Worm (Caenorhabditis elegans): ENCODE results near the gene fbxa-154.
A peak's percentile ranks its signal among the peaks of the same experiment; 100 is the strongest.
"Not testable (repeated sequence)": the region's sequence is repeated elsewhere in the genome, so short reads cannot be mapped to it uniquely, and the experiment has no call there.

The fbxa-154 gene

ce11 chrV:15621518-15621917 is 16.6 kb upstream of the fbxa-154 start, which contains the start of gene C55A1.1:
C55A1.1 (plus strand) TSS chrV:15621818.
- TF ChIP-seq ztf-29 (GFP tag; IDR thresholded peaks at IDR 0.05) (no peak), ref-1 (GFP tag; conservative IDR thresholded peaks at IDR 0.05) (no peak), flt-1 (GFP tag; IDR thresholded peaks at IDR 0.05) (no peak), klf-2 (GFP tag; conservative IDR thresholded peaks at IDR 0.05) (no peak), T22C8.4 (GFP tag; IDR thresholded peaks at IDR 0.05) (no peak), med-1 (GFP tag; optimal IDR thresholded peaks at IDR 0.05; ENCODE audit: insufficient read depth) (no peak), tab-1 (GFP tag; IDR thresholded peaks at IDR 0.05) (no peak)

- no peak for TF ChIP-seq ref-1 (GFP tag; conservative IDR thresholded peaks at IDR 0.05)
- no peak for TF ChIP-seq tab-1 (GFP tag; IDR thresholded peaks at IDR 0.05)
- no peak for TF ChIP-seq cog-1 (tag; optimal IDR thresholded peaks at IDR 0.05)
- TF ChIP-seq ztf-23 (GFP tag; IDR thresholded peaks at IDR 0.05) = no peak
- no peak for TF ChIP-seq flt-1 (GFP tag; IDR thresholded peaks at IDR 0.05)
- TF ChIP-seq med-1 (GFP tag; optimal IDR thresholded peaks at IDR 0.05; ENCODE audit: insufficient read depth) = no peak
- no peak for TF ChIP-seq ztf-29 (GFP tag; IDR thresholded peaks at IDR 0.05)
- no peak for TF ChIP-seq klf-2 (GFP tag; conservative IDR thresholded peaks at IDR 0.05)
- no peak for TF ChIP-seq T22C8.4 (GFP tag; IDR thresholded peaks at IDR 0.05)
Measured at ce11 chrV:15614534-15614933, 9.6 kb upstream of the fbxa-154 start.

- TF ChIP-seq T22C8.4 (GFP tag; IDR thresholded peaks at IDR 0.05) = no peak
- TF ChIP-seq flt-1 (GFP tag; IDR thresholded peaks at IDR 0.05) = no peak
- TF ChIP-seq ref-1 (GFP tag; conservative IDR thresholded peaks at IDR 0.05) = no peak
- TF ChIP-seq ztf-29 (GFP tag; IDR thresholded peaks at IDR 0.05) = no peak
- TF ChIP-seq cog-1 (tag; optimal IDR thresholded peaks at IDR 0.05) = no peak
- TF ChIP-seq klf-2 (GFP tag; conservative IDR thresholded peaks at IDR 0.05) = no peak
- no peak for TF ChIP-seq tab-1 (GFP tag; IDR thresholded peaks at IDR 0.05)
- no peak for TF ChIP-seq med-1 (GFP tag; optimal IDR thresholded peaks at IDR 0.05; ENCODE audit: insufficient read depth)
- TF ChIP-seq ztf-23 (GFP tag; IDR thresholded peaks at IDR 0.05) = no peak
Measured at ce11 chrV:15612886-15613285, 7.9 kb upstream of the fbxa-154 start, which contains the start of gene str-263. str-263 (plus strand) TSS chrV:15613186.

- TF ChIP-seq flt-1 (GFP tag; IDR thresholded peaks at IDR 0.05) = peak; percentile 45
- no peak for TF ChIP-seq ztf-23 (GFP tag; IDR thresholded peaks at IDR 0.05)
- TF ChIP-seq cog-1 (tag; optimal IDR thresholded peaks at IDR 0.05) = peak; percentile 22
Measured at ce11 chrV:15610350-15610940, 5.5 kb upstream of the fbxa-154 start, which contains the start of the genes fbxa-153 and str-12. fbxa-153 (minus strand) TSS chrV:15610384. str-12 (plus strand) TSS chrV:15610890.

- TF ChIP-seq klf-2 (GFP tag; conservative IDR thresholded peaks at IDR 0.05) (no peak), tab-1 (GFP tag; IDR thresholded peaks at IDR 0.05) (no peak), med-1 (GFP tag; optimal IDR thresholded peaks at IDR 0.05; ENCODE audit: insufficient read depth) (no peak), flt-1 (GFP tag; IDR thresholded peaks at IDR 0.05) (no peak), ztf-23 (GFP tag; IDR thresholded peaks at IDR 0.05) (no peak), cog-1 (tag; optimal IDR thresholded peaks at IDR 0.05) (no peak), T22C8.4 (GFP tag; IDR thresholded peaks at IDR 0.05) (no peak), ztf-29 (GFP tag; IDR thresholded peaks at IDR 0.05) (no peak), ref-1 (GFP tag; conservative IDR thresholded peaks at IDR 0.05) (no peak)
Measured at ce11 chrV:15602253-15602652, 2.7 kb downstream of the fbxa-154 start, which contains the start of gene fbxa-152. fbxa-152 (minus strand) TSS chrV:15602353.

- TF ChIP-seq T22C8.4 (GFP tag; IDR thresholded peaks at IDR 0.05); klf-2 (GFP tag; conservative IDR thresholded peaks at IDR 0.05); ztf-29 (GFP tag; IDR thresholded peaks at IDR 0.05): not testable (repeated sequence)
Measured at ce11 chrV:15599762-15600161, 5.2 kb downstream of the fbxa-154 start, which contains the start of gene B0391.14. B0391.14 (minus strand) TSS chrV:15599862.

- TF ChIP-seq T22C8.4 (GFP tag; IDR thresholded peaks at IDR 0.05) (no peak), tab-1 (GFP tag; IDR thresholded peaks at IDR 0.05) (no peak), cog-1 (tag; optimal IDR thresholded peaks at IDR 0.05) (no peak), flt-1 (GFP tag; IDR thresholded peaks at IDR 0.05) (no peak), ztf-29 (GFP tag; IDR thresholded peaks at IDR 0.05) (no peak), med-1 (GFP tag; optimal IDR thresholded peaks at IDR 0.05; ENCODE audit: insufficient read depth) (no peak), ztf-23 (GFP tag; IDR thresholded peaks at IDR 0.05) (no peak), ref-1 (GFP tag; conservative IDR thresholded peaks at IDR 0.05) (no peak), klf-2 (GFP tag; conservative IDR thresholded peaks at IDR 0.05) (no peak)
Measured at ce11 chrV:15594573-15594972, 10.4 kb downstream of the fbxa-154 start, which contains the start of gene fbxa-139. fbxa-139 (minus strand) TSS chrV:15594673.

ce11 chrV:15590183-15590667 is 14.7 kb downstream of the fbxa-154 start, which contains the start of gene F28F8.7:
F28F8.7 (minus strand) TSS chrV:15590617.
- TF ChIP-seq med-1 (GFP tag; optimal IDR thresholded peaks at IDR 0.05; ENCODE audit: insufficient read depth); klf-2 (GFP tag; conservative IDR thresholded peaks at IDR 0.05); T22C8.4 (GFP tag; IDR thresholded peaks at IDR 0.05): not testable (repeated sequence)

- TF ChIP-seq ref-1 (GFP tag; conservative IDR thresholded peaks at IDR 0.05) = no peak
Measured at ce11 chrV:15578386-15578785, 26.6 kb downstream of the fbxa-154 start, which contains the start of gene F28F8.9. F28F8.9 (minus strand) TSS chrV:15578673.

- no peak for TF ChIP-seq med-1 (GFP tag; optimal IDR thresholded peaks at IDR 0.05; ENCODE audit: insufficient read depth)
- TF ChIP-seq T22C8.4 (GFP tag; IDR thresholded peaks at IDR 0.05) = no peak
Measured at ce11 chrV:15577395-15577896, 27.5 kb downstream of the fbxa-154 start, which contains the start of gene atx-3. atx-3 (minus strand) TSS chrV:15577445.
